Worm (Caenorhabditis elegans) whole organism, early embryonic: ENCODE measurements around the gene hda-2.

Source experiments
- B0310.2 ChIP-seq: sonication (generic microtip); optimal IDR thresholded peaks from 2 replicates; lab custom pipeline; 2016; ENCODE audit warnings: mild to moderate bottlenecking, missing genetic modification characterization, missing compliant biosample characterization
- ama-1 ChIP-seq: fragments of 150-350 bp; optimal IDR thresholded peaks from 2 replicates; lab custom pipeline; 2014
- ceh-13 ChIP-seq: fragments of 200-800 bp; sonication (Bioruptor generic); optimal IDR thresholded peaks from 2 replicates; lab custom pipeline; 2018; ENCODE audit warnings: mild to moderate bottlenecking, missing genetic modification characterization, missing compliant biosample characterization
- hnd-1 ChIP-seq: sonication (generic microtip); optimal IDR thresholded peaks from 2 replicates; lab custom pipeline; 2016; ENCODE audit warnings: missing genetic modification characterization, missing compliant biosample characterization
- scrt-1 ChIP-seq: fragments of 200-800 bp; sonication (Bioruptor generic); IDR thresholded peaks from 2 replicates; pipeline ENCODE4 v1.3.6; 2022; ENCODE audit warnings: missing genetic modification characterization, missing compliant biosample characterization
- tbx-37 ChIP-seq: fragments of 200-800 bp; sonication (Bioruptor generic); conservative IDR thresholded peaks from 2 replicates; pipeline ENCODE4 v1.3.6; 2022; ENCODE audit warnings: missing genetic modification reagents, missing genetic modification characterization, missing compliant biosample characterization
- tra-4 ChIP-seq: sonication (generic microtip); optimal IDR thresholded peaks from 2 replicates; lab custom pipeline; 2017; ENCODE audit warnings: missing genetic modification characterization, missing compliant biosample characterization

- TF ChIP-seq tbx-37 (GFP tag; lab: Robert Waterston, UW) (no peak), ama-1 (lab: Kevin White, UChicago) (no peak), ceh-13 (GFP tag; lab: Kevin White, UChicago) (no peak), hnd-1 (tag; lab: Kevin White, UChicago) (no peak), scrt-1 (GFP tag; lab: Robert Waterston, UW) (no peak), tra-4 (no peak), B0310.2 (tag; lab: Kevin White, UChicago) (no peak)
Measured at ce11 chrII:8057911-8058310, 35.5 kb upstream of the hda-2 start.
